Fruit fly (Drosophila melanogaster): ENCODE data around the gene Alp11.

The Alp11 gene

dm6 chrX:15599697-15600096 is 12.2 kb downstream of the Alp11 start (continued):
- TF ChIP-seq CG17186 (GFP tag; optimal IDR thresholded peaks at IDR 0.05) (no peak), CG8924 (tag; optimal IDR thresholded peaks at IDR 0.05) (peak; percentile 49), CG13624 (GFP tag; optimal IDR thresholded peaks at IDR 0.05) (peak; percentile 53), bowl (GFP tag; IDR thresholded peaks at IDR 0.05) (no peak), nerfin-1 (tag; optimal IDR thresholded peaks at IDR 0.05) (peak; percentile 27), odd (GFP tag; optimal IDR thresholded peaks at IDR 0.05) (peak; percentile 26), NC2α (GFP tag; optimal IDR thresholded peaks at IDR 0.05) (no peak), Fer1 (GFP tag; optimal IDR thresholded peaks at IDR 0.05) (peak; percentile 61), eyg (GFP tag; optimal IDR thresholded peaks at IDR 0.05) (no peak), CG7839 (tag; optimal IDR thresholded peaks at IDR 0.05) (peak; percentile 77), CG7928 (GFP tag; optimal IDR thresholded peaks at IDR 0.05) (peak; percentile 14), CG9609 (GFP tag; optimal IDR thresholded peaks at IDR 0.05) (peak; percentile 51), TFAM (GFP tag; optimal IDR thresholded peaks at IDR 0.05) (no peak), hkb (optimal IDR thresholded peaks at IDR 0.05) (no peak), hkb (GFP tag; IDR thresholded peaks at IDR 0.05) (peak; percentile 63; the same call in 1 of the 2 replicates), row (GFP tag; IDR thresholded peaks at IDR 0.05) (peak; percentile 67), Trl (optimal IDR thresholded peaks at IDR 0.05) (no peak), Trl (GFP tag; optimal IDR thresholded peaks at IDR 0.05) (peak; percentile 50), CG30431 (GFP tag; optimal IDR thresholded peaks at IDR 0.05) (peak; percentile 27), CG8281 (tag; optimal IDR thresholded peaks at IDR 0.05) (peak; percentile 5), ara (GFP tag; IDR thresholded peaks at IDR 0.05) (no peak), slbo (GFP tag; IDR thresholded peaks at IDR 0.05) (peak; percentile 77), ewg (GFP tag; optimal IDR thresholded peaks at IDR 0.05) (peak; percentile 19), Opbp (GFP tag; IDR thresholded peaks at IDR 0.05; ENCODE audit: partially characterized antibody) (no peak), NC2β (GFP tag; optimal IDR thresholded peaks at IDR 0.05) (peak; percentile 10), CG17802 (tag; optimal IDR thresholded peaks at IDR 0.05) (peak; percentile 19), Meics (GFP tag; optimal IDR thresholded peaks at IDR 0.05) (peak; percentile 55), HmgZ (tag; optimal IDR thresholded peaks at IDR 0.05) (peak; percentile 12), CG1603 (tag; optimal IDR thresholded peaks at IDR 0.05) (peak; percentile 77), vfl (GFP tag; optimal IDR thresholded peaks at IDR 0.05) (peak; percentile 13), ci (GFP tag; IDR thresholded peaks at IDR 0.05) (peak; percentile 74; the same call in 2 of the 3 replicates), Fer3 (tag; optimal IDR thresholded peaks at IDR 0.05) (peak; percentile 45), gce (GFP tag; IDR thresholded peaks at IDR 0.05) (peak; percentile 61; the same call in 1 of the 3 replicates), aop (GFP tag; IDR thresholded peaks at IDR 0.05) (no peak), Ets65A (GFP tag) (peak; percentile 95), Dek (tag; optimal IDR thresholded peaks at IDR 0.05) (peak; percentile 52), CG4854 (GFP tag; optimal IDR thresholded peaks at IDR 0.05) (peak; percentile 37), Nf-YA (GFP tag; IDR thresholded peaks at IDR 0.05) (no peak), CG13424 (tag; optimal IDR thresholded peaks at IDR 0.05) (peak; percentile 66), CG3163 (GFP tag; optimal IDR thresholded peaks at IDR 0.05) (peak; percentile 6), CG12219 (GFP tag; optimal IDR thresholded peaks at IDR 0.05) (peak; percentile 43), CkIIα-i1 (GFP tag; IDR thresholded peaks at IDR 0.05) (no peak), CG15269 (tag; optimal IDR thresholded peaks at IDR 0.05) (peak; percentile 74), tx (GFP tag; optimal IDR thresholded peaks at IDR 0.05) (peak; percentile 19), Doc3 (GFP tag; IDR thresholded peaks at IDR 0.05; ENCODE audit: partially characterized antibody) (no peak), Bdp1 (GFP tag; optimal IDR thresholded peaks at IDR 0.05) (no peak), ind (GFP tag; optimal IDR thresholded peaks at IDR 0.05) (peak; percentile 68), CG18599 (GFP tag; optimal IDR thresholded peaks at IDR 0.05) (peak; percentile 57), HLH4C (GFP tag; IDR thresholded peaks at IDR 0.05; ENCODE audit: partially characterized antibody) (no peak), br (optimal IDR thresholded peaks at IDR 0.05) (no peak), CG11504 (tag; optimal IDR thresholded peaks at IDR 0.05) (peak; percentile 84), grau (tag; optimal IDR thresholded peaks at IDR 0.05) (peak; percentile 68)

Measured in whole organism, embryonic.